Fruit fly (Drosophila melanogaster) whole organism: ENCODE measurements around the gene Cp36.

Experiments used
- CG8478 ChIP-seq: fragments of >200 bp; optimal IDR thresholded peaks from 2 replicates; lab custom pipeline; 2018; ENCODE audit warnings: inconsistent platforms
- Dll ChIP-seq: fragments of >200 bp; optimal IDR thresholded peaks from 2 replicates; lab custom pipeline; 2017
- psq ChIP-seq: fragments of >200 bp; optimal IDR thresholded peaks from 2 replicates; lab custom pipeline; 2017

DNA sequence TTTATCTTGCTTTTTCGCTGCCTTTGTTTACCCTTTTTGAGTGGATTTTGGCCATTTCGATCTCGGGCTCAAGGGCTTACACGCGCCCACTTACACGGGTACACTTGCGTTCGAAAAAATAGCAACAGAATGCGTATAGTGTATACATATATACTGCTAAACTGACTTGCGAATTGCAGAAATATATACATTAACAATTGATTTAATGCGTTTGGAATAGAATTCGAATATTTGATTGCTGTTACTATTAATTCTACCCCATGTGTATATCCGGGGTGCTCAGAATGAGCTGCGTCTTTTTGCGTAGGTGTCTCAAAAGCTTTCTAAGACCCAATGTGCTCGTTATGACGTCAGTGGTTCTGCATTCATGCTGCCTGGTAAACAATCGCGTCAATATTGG, 14.4 kb downstream of the Cp36 start:
- no peak for TF ChIP-seq Dll
- TF ChIP-seq psq (lab: Kevin White, UChicago) = no peak
- no peak for TF ChIP-seq CG8478 (lab: Kevin White, UChicago)
